Worm (Caenorhabditis elegans) whole organism, midembryonic: Measurements from ENCODE around the gene cbd-1.

Source experiments
- T22C8.4 ChIP-seq: fragments of 200-800 bp; sonication (Bioruptor generic); IDR thresholded peaks from 2 replicates; pipeline ENCODE4 v1.3.6; 2022; ENCODE audit warnings: missing genetic modification characterization, missing compliant biosample characterization
- cog-1 ChIP-seq: sonication (generic microtip); optimal IDR thresholded peaks from 2 replicates; lab custom pipeline; 2016; ENCODE audit warnings: missing genetic modification characterization, missing compliant biosample characterization
- flt-1 ChIP-seq: fragments of 200-800 bp; sonication (Bioruptor generic); IDR thresholded peaks from 2 replicates; pipeline ENCODE4 v1.3.6; 2022; ENCODE audit warnings: missing genetic modification characterization, missing compliant biosample characterization
- klf-2 ChIP-seq: fragments of 200-800 bp; sonication (Bioruptor generic); conservative IDR thresholded peaks from 2 replicates; pipeline ENCODE4 v1.3.6; 2022; ENCODE audit warnings: missing genetic modification reagents, missing genetic modification characterization, missing compliant biosample characterization
- med-1 ChIP-seq: sonication (generic microtip); optimal IDR thresholded peaks from 2 replicates; lab custom pipeline; 2017; ENCODE audit warnings: missing genetic modification characterization, mild to moderate bottlenecking, missing compliant biosample characterization, antibody characterized with exemption, missing genetic modification reagents; ENCODE audit not compliant: insufficient read depth
- ref-1 ChIP-seq: fragments of 200-800 bp; sonication (Bioruptor generic); conservative IDR thresholded peaks from 2 replicates; pipeline ENCODE4 v1.3.6; 2022; ENCODE audit warnings: missing genetic modification reagents, missing genetic modification characterization, missing compliant biosample characterization
- tab-1 ChIP-seq: fragments of 200-800 bp; sonication (Bioruptor generic); IDR thresholded peaks from 2 replicates; pipeline ENCODE4 v1.3.6; 2022; ENCODE audit warnings: missing genetic modification characterization, missing compliant biosample characterization
- ztf-23 ChIP-seq: fragments of 200-800 bp; sonication (Bioruptor generic); IDR thresholded peaks from 2 replicates; pipeline ENCODE4 v1.3.6; 2022; ENCODE audit warnings: missing genetic modification reagents, missing genetic modification characterization, missing compliant biosample characterization
- ztf-29 ChIP-seq: fragments of 200-800 bp; sonication (Bioruptor generic); IDR thresholded peaks from 2 replicates; pipeline ENCODE4 v1.3.6; 2022; ENCODE audit warnings: missing genetic modification reagents, missing genetic modification characterization, missing compliant biosample characterization

DNA sequence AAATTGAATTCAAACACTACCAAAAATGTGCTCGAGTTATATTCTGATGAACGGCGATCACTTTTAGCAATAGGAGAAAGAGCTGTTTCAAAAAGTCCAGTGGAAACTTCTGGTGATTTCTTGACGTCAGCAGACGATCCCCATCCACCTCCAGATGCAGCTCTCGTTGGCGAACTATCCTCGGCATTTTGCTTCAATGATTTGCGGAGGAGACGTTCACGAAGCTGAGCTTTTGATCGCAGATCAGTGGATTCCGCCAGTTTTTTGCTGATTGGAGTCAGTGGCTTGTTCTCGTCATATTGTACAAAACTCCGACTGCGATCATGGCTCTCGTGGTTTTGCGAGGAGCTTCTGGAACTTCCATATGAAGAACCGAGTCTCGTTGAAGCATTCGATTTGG lies 36.6 kb upstream of the cbd-1 start:
- TF ChIP-seq T22C8.4 (GFP tag; lab: Robert Waterston, UW): no peak
- TF ChIP-seq tab-1 (GFP tag; lab: Robert Waterston, UW): no peak
- no peak for TF ChIP-seq ztf-29 (GFP tag; lab: Robert Waterston, UW)
- TF ChIP-seq ztf-23 (GFP tag; lab: Robert Waterston, UW): no peak
- no peak for TF ChIP-seq flt-1
- TF ChIP-seq cog-1: no peak
- no peak for TF ChIP-seq klf-2 (GFP tag; lab: Robert Waterston, UW)
- TF ChIP-seq ref-1: no peak
- TF ChIP-seq med-1 (GFP tag; lab: Kevin White, UChicago): no peak
